Fruit fly (Drosophila melanogaster) whole organism, embryonic: Measurements from ENCODE around the gene H2.0.

Source experiments
- CG31388 ChIP-seq: fragments of 200-800 bp; sonication (Bioruptor generic); optimal IDR thresholded peaks from 2 replicates; lab custom pipeline; 2016; ENCODE audit warnings: missing biosample characterization, missing genetic modification characterization
- CG5180 ChIP-seq: fragments of 200-800 bp; sonication (Bioruptor generic); optimal IDR thresholded peaks from 3 replicates; lab custom pipeline; 2017; ENCODE audit warnings: missing biosample characterization, missing genetic modification characterization, mild to moderate bottlenecking, moderate library complexity, missing genetic modification reagents
- Nf-YB ChIP-seq: fragments of 200-800 bp; sonication (Bioruptor generic); optimal IDR thresholded peaks from 3 replicates; lab custom pipeline; 2019; ENCODE audit warnings: missing biosample characterization, mild to moderate bottlenecking, missing genetic modification characterization, moderate library complexity
- Sox100B ChIP-seq: fragments of 200-800 bp; sonication (Bioruptor generic); optimal IDR thresholded peaks from 3 replicates; lab custom pipeline; 2018; ENCODE audit warnings: missing biosample characterization, mild to moderate bottlenecking, missing genetic modification characterization
- insv ChIP-seq, 2 experiments: fragments of 200-800 bp; sonication (Bioruptor generic); optimal IDR thresholded peaks; 3 replicates each; lab custom pipeline; 2016 to 2018; ENCODE audit warnings: missing biosample characterization in 2 of 2, missing genetic modification characterization in 2 of 2
- ranshi ChIP-seq: fragments of 200-800 bp; sonication (Bioruptor generic); IDR thresholded peaks from 2 replicates; pipeline ENCODE4 v1.3.6; 2022; ENCODE audit warnings: missing biosample characterization, missing genetic modification characterization
- sima ChIP-seq: fragments of 200-800 bp; sonication (Bioruptor generic); optimal IDR thresholded peaks from 2 replicates; lab custom pipeline; 2016; ENCODE audit warnings: missing biosample characterization, missing genetic modification characterization

dm6 chr2L:5977070-5977728 is 42.0 kb downstream of the H2.0 start:
- TF ChIP-seq CG31388 (GFP tag; lab: Kevin White, UChicago) (no peak), insv (GFP tag; optimal IDR thresholded peaks at IDR 0.05; lab: Kevin White, UChicago) (no peak), Sox100B (no peak), Nf-YB (GFP tag; lab: Kevin White, UChicago) (no peak), sima (GFP tag; lab: Kevin White, UChicago) (no peak), ranshi (GFP tag; lab: Robert Waterston, UW) (no peak), CG5180 (no peak)
